Worm (Caenorhabditis elegans) whole organism, mixed stage, embryonic: ENCODE measurements around the gene Y51H7C.1.

Source experiments
- M03D4.4 ChIP-seq: sonication (generic microtip); optimal IDR thresholded peaks from 2 replicates; lab custom pipeline; 2017; ENCODE audit warnings: mild to moderate bottlenecking, missing genetic modification characterization, missing compliant biosample characterization
- bed-3 ChIP-seq: fragments of 200-800 bp; sonication (Bioruptor generic); optimal IDR thresholded peaks from 3 replicates; lab custom pipeline; 2018; ENCODE audit warnings: mild to moderate bottlenecking, missing genetic modification characterization, moderate library complexity, missing compliant biosample characterization
- blmp-1 ChIP-seq: fragments of 150-350 bp; optimal IDR thresholded peaks from 2 replicates; lab custom pipeline; 2014; ENCODE audit warnings: missing biosample characterization, missing genetic modification characterization
- ceh-39 ChIP-seq: fragments of 150-350 bp; optimal IDR thresholded peaks from 2 replicates; lab custom pipeline; 2014; ENCODE audit warnings: missing biosample characterization, missing genetic modification characterization
- ceh-43 ChIP-seq: fragments of 200-800 bp; sonication (Bioruptor generic); optimal IDR thresholded peaks from 2 replicates; lab custom pipeline; 2018; ENCODE audit warnings: mild to moderate bottlenecking, missing genetic modification characterization, moderate library complexity, missing compliant biosample characterization
- ceh-83 ChIP-seq: fragments of 200-800 bp; sonication (Bioruptor generic); optimal IDR thresholded peaks from 2 replicates; lab custom pipeline; 2018; ENCODE audit warnings: mild to moderate bottlenecking, missing genetic modification characterization, missing compliant biosample characterization
- ces-1 ChIP-seq: fragments of 150-350 bp; optimal IDR thresholded peaks from 2 replicates; lab custom pipeline; 2014; ENCODE audit warnings: missing biosample characterization, missing genetic modification reagents, missing genetic modification characterization
- cnd-1 ChIP-seq: fragments of 200-800 bp; sonication (Bioruptor generic); optimal IDR thresholded peaks from 2 replicates; lab custom pipeline; 2018; ENCODE audit warnings: mild to moderate bottlenecking, missing genetic modification characterization, missing compliant biosample characterization
- drap-1 ChIP-seq: fragments of 200-800 bp; sonication (Bioruptor generic); optimal IDR thresholded peaks from 3 replicates; lab custom pipeline; 2018; ENCODE audit warnings: mild to moderate bottlenecking, missing genetic modification characterization, missing compliant biosample characterization
- elt-1 ChIP-seq: sonication (generic microtip); optimal IDR thresholded peaks from 2 replicates; lab custom pipeline; 2017; ENCODE audit warnings: missing genetic modification characterization, mild to moderate bottlenecking, missing compliant biosample characterization, antibody characterized with exemption, moderate library complexity, borderline replicate concordance; ENCODE audit not compliant: insufficient read depth
- elt-3 ChIP-seq: fragments of 150-350 bp; optimal IDR thresholded peaks from 2 replicates; lab custom pipeline; 2014; ENCODE audit warnings: missing biosample characterization, missing genetic modification characterization
- flh-1 ChIP-seq: fragments of 200-800 bp; sonication (Bioruptor generic); optimal IDR thresholded peaks from 2 replicates; lab custom pipeline; 2018; ENCODE audit warnings: mild to moderate bottlenecking, missing genetic modification characterization, moderate library complexity, missing compliant biosample characterization
- ham-2 ChIP-seq: fragments of 200-800 bp; sonication (Bioruptor generic); optimal IDR thresholded peaks from 2 replicates; lab custom pipeline; 2018; ENCODE audit warnings: mild to moderate bottlenecking, missing genetic modification characterization, missing compliant biosample characterization
- hlh-1 ChIP-seq: fragments of 150-350 bp; optimal IDR thresholded peaks from 2 replicates; lab custom pipeline; 2014; ENCODE audit warnings: missing biosample characterization, missing genetic modification reagents, missing genetic modification characterization
- lin-13 ChIP-seq: fragments of 150-350 bp; optimal IDR thresholded peaks from 2 replicates; lab custom pipeline; 2014; ENCODE audit warnings: missing biosample characterization, missing genetic modification characterization
- lin-32 ChIP-seq: fragments of 200-800 bp; sonication (Bioruptor generic); optimal IDR thresholded peaks from 2 replicates; lab custom pipeline; 2018; ENCODE audit warnings: mild to moderate bottlenecking, missing genetic modification characterization, missing compliant biosample characterization
- mab-5 ChIP-seq: fragments of 150-350 bp; optimal IDR thresholded peaks from 2 replicates; lab custom pipeline; 2014; ENCODE audit warnings: missing biosample characterization, missing genetic modification characterization
- mep-1 ChIP-seq: fragments of 150-350 bp; optimal IDR thresholded peaks from 2 replicates; lab custom pipeline; 2017; ENCODE audit warnings: missing biosample characterization, missing genetic modification reagents, missing genetic modification characterization, inconsistent platforms
- mls-2 ChIP-seq: sonication (generic microtip); optimal IDR thresholded peaks from 2 replicates; lab custom pipeline; 2016; ENCODE audit warnings: mild to moderate bottlenecking, missing genetic modification characterization, moderate library complexity, missing compliant biosample characterization
- nhr-12 ChIP-seq: fragments of 150-350 bp; optimal IDR thresholded peaks from 2 replicates; lab custom pipeline; 2014; ENCODE audit warnings: missing biosample characterization, missing genetic modification characterization
- nhr-2 ChIP-seq: fragments of 150-350 bp; optimal IDR thresholded peaks from 2 replicates; lab custom pipeline; 2014; ENCODE audit warnings: missing biosample characterization, missing genetic modification characterization
- nhr-237 ChIP-seq: fragments of 150-350 bp; optimal IDR thresholded peaks from 2 replicates; lab custom pipeline; 2014; ENCODE audit warnings: missing biosample characterization, missing genetic modification characterization
- nhr-28 ChIP-seq: fragments of 150-350 bp; optimal IDR thresholded peaks from 2 replicates; lab custom pipeline; 2014; ENCODE audit warnings: missing biosample characterization, missing genetic modification characterization
- nhr-76 ChIP-seq: sonication (generic microtip); optimal IDR thresholded peaks from 2 replicates; lab custom pipeline; 2017; ENCODE audit warnings: missing biosample characterization, missing genetic modification characterization
- pha-4 ChIP-seq: fragments of 150-350 bp; optimal IDR thresholded peaks from 2 replicates; lab custom pipeline; 2018; ENCODE audit warnings: missing biosample characterization, missing genetic modification reagents, missing genetic modification characterization
- sem-2 ChIP-seq: fragments of 200-800 bp; sonication (Bioruptor generic); optimal IDR thresholded peaks from 2 replicates; lab custom pipeline; 2018; ENCODE audit warnings: mild to moderate bottlenecking, missing genetic modification characterization, missing compliant biosample characterization
- snpc-4 ChIP-seq: fragments of 150-350 bp; optimal IDR thresholded peaks from 2 replicates; lab custom pipeline; 2014; ENCODE audit warnings: missing biosample characterization, missing genetic modification characterization
- sptf-1 ChIP-seq: sonication (generic microtip); optimal IDR thresholded peaks from 2 replicates; lab custom pipeline; 2017; ENCODE audit warnings: mild to moderate bottlenecking, missing genetic modification characterization, moderate library complexity, missing compliant biosample characterization
- tbx-8 ChIP-seq: fragments of 200-800 bp; sonication (Bioruptor generic); optimal IDR thresholded peaks from 2 replicates; lab custom pipeline; 2018; ENCODE audit warnings: mild to moderate bottlenecking, missing genetic modification characterization, moderate library complexity, missing compliant biosample characterization
- unc-120 ChIP-seq: sonication (generic microtip); optimal IDR thresholded peaks from 2 replicates; lab custom pipeline; 2017; ENCODE audit warnings: missing genetic modification characterization, missing compliant biosample characterization; ENCODE audit not compliant: poor library complexity, severe bottlenecking
- unc-39 ChIP-seq: fragments of 150-350 bp; optimal IDR thresholded peaks from 2 replicates; lab custom pipeline; 2014; ENCODE audit warnings: missing biosample characterization, missing genetic modification characterization
- unc-62 ChIP-seq: fragments of 150-350 bp; optimal IDR thresholded peaks from 2 replicates; lab custom pipeline; 2014; ENCODE audit warnings: missing biosample characterization, missing genetic modification reagents, missing genetic modification characterization
- zip-8 ChIP-seq: fragments of 150-350 bp; optimal IDR thresholded peaks from 2 replicates; lab custom pipeline; 2014; ENCODE audit warnings: missing biosample characterization, missing genetic modification characterization
- ztf-11 ChIP-seq: fragments of 150-350 bp; optimal IDR thresholded peaks from 2 replicates; lab custom pipeline; 2014; ENCODE audit warnings: missing biosample characterization, missing genetic modification characterization

Gene Y51H7C.1

DNA sequence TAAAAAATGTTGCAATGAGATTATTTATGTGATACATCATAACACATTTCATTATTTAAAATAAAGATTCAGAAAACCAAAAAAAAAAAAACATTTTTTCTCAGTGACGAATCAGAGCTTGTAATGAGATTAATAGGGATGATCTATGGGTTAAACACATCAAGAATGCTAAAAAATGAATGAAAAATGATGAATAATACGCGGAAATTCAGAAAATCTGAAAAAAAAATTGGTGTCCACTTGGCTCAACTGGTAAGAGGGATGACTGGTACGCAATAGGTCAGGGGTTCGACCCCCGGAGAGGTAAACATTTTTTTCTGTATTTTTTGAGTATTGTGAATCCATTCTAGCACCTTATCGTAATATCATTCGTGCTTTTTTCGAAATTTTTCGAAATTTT is 11.0 kb downstream of the Y51H7C.1 start:
- TF ChIP-seq bed-3 (GFP tag; lab: Kevin White, UChicago) (no peak), nhr-237 (tag; lab: Kevin White, UChicago) (no peak), ztf-11 (no peak), mab-5 (tag; lab: Kevin White, UChicago) (no peak), ces-1 (GFP tag; lab: Kevin White, UChicago) (no peak), cnd-1 (tag; lab: Kevin White, UChicago) (no peak), unc-62 (GFP tag; lab: Kevin White, UChicago) (no peak), nhr-12 (tag; lab: Kevin White, UChicago) (no peak), unc-39 (tag; lab: Kevin White, UChicago) (no peak), nhr-28 (tag; lab: Kevin White, UChicago) (no peak), lin-32 (GFP tag; lab: Kevin White, UChicago) (no peak), ceh-43 (GFP tag; lab: Kevin White, UChicago) (no peak), mls-2 (no peak), hlh-1 (tag; lab: Kevin White, UChicago) (no peak), pha-4 (no peak), sptf-1 (tag; lab: Kevin White, UChicago) (no peak), elt-1 (tag; lab: Kevin White, UChicago) (no peak), M03D4.4 (tag; lab: Kevin White, UChicago) (no peak), snpc-4 (tag; lab: Kevin White, UChicago) (no peak), zip-8 (tag; lab: Kevin White, UChicago) (no peak)
- TF ChIP-seq, all 35 proteins: peak for 0

DNA sequence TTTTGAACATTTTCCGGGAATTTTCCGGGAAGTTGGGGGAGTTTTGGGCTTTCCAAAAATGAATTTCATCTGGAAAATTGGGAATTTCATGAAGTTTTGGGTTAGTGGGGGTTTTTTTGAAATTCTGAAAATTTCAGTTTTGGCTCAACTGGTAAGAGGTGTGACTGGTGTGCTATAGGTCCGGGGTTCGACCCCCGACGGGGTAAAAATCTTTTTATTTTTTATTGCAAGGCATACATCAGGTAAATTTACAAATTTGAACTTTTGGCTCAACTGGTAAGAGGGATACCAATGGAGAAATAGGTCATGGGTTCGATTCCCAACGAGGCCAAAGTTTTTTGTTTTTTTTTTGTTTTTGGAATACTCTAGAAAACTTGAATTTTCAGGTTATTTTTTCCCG is 14.1 kb downstream of the Y51H7C.1 start:
- TF ChIP-seq mep-1 (no peak), nhr-2 (tag; lab: Kevin White, UChicago) (no peak), nhr-237 (tag; lab: Kevin White, UChicago) (no peak), drap-1 (no peak), unc-62 (GFP tag; lab: Kevin White, UChicago) (no peak), cnd-1 (tag; lab: Kevin White, UChicago) (no peak), ham-2 (GFP tag; lab: Kevin White, UChicago) (no peak), snpc-4 (tag; lab: Kevin White, UChicago) (no peak), hlh-1 (tag; lab: Kevin White, UChicago) (no peak), unc-39 (tag; lab: Kevin White, UChicago) (no peak), nhr-76 (tag; lab: Kevin White, UChicago) (no peak), ceh-83 (GFP tag; lab: Kevin White, UChicago) (no peak), sem-2 (GFP tag; lab: Kevin White, UChicago) (no peak), ceh-39 (tag; lab: Kevin White, UChicago) (no peak), zip-8 (tag; lab: Kevin White, UChicago) (no peak), tbx-8 (no peak), flh-1 (no peak), pha-4 (no peak)
- TF ChIP-seq, all 35 proteins: peak for 0

DNA sequence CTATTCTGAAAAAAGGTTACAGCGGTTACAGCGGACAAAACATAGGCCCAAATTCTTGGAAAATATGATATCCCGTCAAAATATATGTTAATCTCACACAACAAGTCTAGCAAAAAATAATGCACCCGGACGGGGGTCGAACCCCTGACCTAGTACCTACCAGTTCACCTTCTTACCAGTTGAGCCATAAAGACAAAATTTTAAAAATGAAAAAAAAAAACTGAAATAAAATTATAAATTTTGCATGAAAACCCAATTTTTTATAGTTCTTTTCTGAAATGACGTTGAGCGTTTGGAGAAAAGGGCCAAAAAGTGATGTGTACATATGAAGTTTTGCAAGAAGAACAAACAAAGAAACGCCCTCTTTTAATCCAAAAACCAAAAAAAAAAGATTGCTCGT is 14.9 kb downstream of the Y51H7C.1 start:
- TF ChIP-seq nhr-12 (tag; lab: Kevin White, UChicago) (no peak), ham-2 (GFP tag; lab: Kevin White, UChicago) (no peak), blmp-1 (tag; lab: Kevin White, UChicago) (no peak), nhr-2 (tag; lab: Kevin White, UChicago) (no peak), zip-8 (tag; lab: Kevin White, UChicago) (no peak), sptf-1 (tag; lab: Kevin White, UChicago) (no peak), ceh-83 (GFP tag; lab: Kevin White, UChicago) (no peak), hlh-1 (tag; lab: Kevin White, UChicago) (no peak), mep-1 (no peak), drap-1 (no peak), elt-3 (no peak)

- TF ChIP-seq elt-1 (tag; lab: Kevin White, UChicago) (no peak), unc-120 (tag; lab: Kevin White, UChicago) (no peak), ces-1 (GFP tag; lab: Kevin White, UChicago) (no peak), M03D4.4 (tag; lab: Kevin White, UChicago) (no peak), unc-39 (tag; lab: Kevin White, UChicago) (no peak), flh-1 (no peak), cnd-1 (tag; lab: Kevin White, UChicago) (no peak), nhr-237 (tag; lab: Kevin White, UChicago) (no peak), snpc-4 (tag; lab: Kevin White, UChicago) (no peak), mep-1 (no peak), lin-13 (tag; lab: Kevin White, UChicago) (no peak), mab-5 (tag; lab: Kevin White, UChicago) (no peak), hlh-1 (tag; lab: Kevin White, UChicago) (no peak), mls-2 (no peak), sptf-1 (tag; lab: Kevin White, UChicago) (no peak), ceh-43 (GFP tag; lab: Kevin White, UChicago) (no peak), nhr-12 (tag; lab: Kevin White, UChicago) (no peak), ztf-11 (no peak)
These were observed 23.3 kb downstream of the Y51H7C.1 start for ce11 chrII:1490813-1491212.
